Worm (Caenorhabditis elegans) whole organism, L3 larva: ENCODE results near the gene K02F3.2.

Experiments used
- R02D3.7 ChIP-seq: fragments of 150-350 bp; optimal IDR thresholded peaks from 2 replicates; lab custom pipeline; 2014; ENCODE audit warnings: missing biosample characterization, missing genetic modification characterization
- ceh-16 ChIP-seq: sonication (generic microtip); optimal IDR thresholded peaks from 2 replicates; lab custom pipeline; 2017; ENCODE audit warnings: missing biosample characterization, missing genetic modification characterization
- nhr-237 ChIP-seq: fragments of 150-350 bp; optimal IDR thresholded peaks from 2 replicates; lab custom pipeline; 2014; ENCODE audit warnings: missing biosample characterization, missing genetic modification characterization
- nhr-76 ChIP-seq: fragments of 150-350 bp; sonication (generic microtip); optimal IDR thresholded peaks from 5 replicates; lab custom pipeline; 2014; ENCODE audit warnings: missing biosample characterization, missing genetic modification characterization
- unc-39 ChIP-seq: sonication (generic microtip); optimal IDR thresholded peaks from 4 replicates; lab custom pipeline; 2017; ENCODE audit warnings: missing biosample characterization, missing genetic modification characterization

DNA sequence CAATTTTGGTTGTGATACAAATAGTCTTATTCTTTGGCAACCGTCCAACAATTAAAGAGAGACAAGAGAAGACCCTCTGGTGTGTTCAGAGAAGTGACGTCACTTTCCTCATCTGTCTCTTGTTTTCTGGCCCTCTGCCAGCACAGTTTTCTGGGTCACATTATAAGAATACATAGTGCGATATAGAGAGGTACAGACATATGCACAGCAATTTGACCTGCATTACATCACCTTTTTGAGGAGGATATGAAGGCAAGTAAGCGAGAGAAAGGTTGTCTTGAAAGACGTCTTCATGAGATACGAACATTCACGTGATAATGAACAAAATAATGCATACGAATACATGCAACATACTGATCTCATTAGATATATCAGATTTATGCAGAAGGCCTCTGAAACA lies 24.9 kb downstream of the K02F3.2 start:
- no peak for TF ChIP-seq ceh-16 (tag; lab: Kevin White, UChicago)
- TF ChIP-seq unc-39 (tag; lab: Kevin White, UChicago) = no peak
- TF ChIP-seq R02D3.7 (tag; lab: Kevin White, UChicago) = no peak
- TF ChIP-seq nhr-76 = no peak
- no peak for TF ChIP-seq nhr-237
